Fruit fly (Drosophila melanogaster): ENCODE data around the gene JhI-21.

The JhI-21 gene

DNA sequence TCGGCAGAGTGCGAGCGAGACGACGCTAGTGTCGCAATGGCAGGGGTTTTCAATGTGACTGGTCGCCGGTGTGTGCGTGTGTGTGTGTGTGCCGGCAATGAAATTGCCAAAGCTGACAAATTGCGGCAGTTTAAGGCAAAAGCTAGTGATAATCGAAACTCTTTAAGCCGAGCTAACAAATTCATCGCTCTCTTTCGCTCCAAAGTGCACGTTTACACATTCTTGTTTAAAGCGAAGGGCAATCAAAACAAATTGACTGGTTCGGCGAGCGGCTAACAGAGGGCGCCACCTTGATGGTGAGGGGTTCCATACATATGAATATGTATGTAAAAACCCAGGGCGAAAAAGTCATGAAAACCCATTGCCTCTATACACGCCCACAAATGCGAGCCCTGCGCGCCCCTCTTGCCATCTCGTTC is 52.0 kb downstream of the JhI-21 start:
- TF ChIP-seq cg (GFP tag; optimal IDR thresholded peaks at IDR 0.05) = peak; percentile 94
- TF ChIP-seq CTCF (GFP tag; optimal IDR thresholded peaks at IDR 0.05) = peak; percentile 96
- no peak for TF ChIP-seq abd-A (tag; optimal IDR thresholded peaks at IDR 0.05)
- TF ChIP-seq al (GFP tag; IDR thresholded peaks at IDR 0.05) = no peak
- no peak for TF ChIP-seq CG11504 (tag; optimal IDR thresholded peaks at IDR 0.05)
- TF ChIP-seq CG3163 (GFP tag; optimal IDR thresholded peaks at IDR 0.05) = peak; percentile 33
- TF ChIP-seq Nf-YC (tag; optimal IDR thresholded peaks at IDR 0.05) = peak; percentile 97
- TF ChIP-seq Lhr (GFP tag; optimal IDR thresholded peaks at IDR 0.05) = peak; percentile 57
- TF ChIP-seq hkb (optimal IDR thresholded peaks at IDR 0.05) = peak; percentile 46
- TF ChIP-seq hkb (GFP tag; IDR thresholded peaks at IDR 0.05) = no peak
- TF ChIP-seq scrt (GFP tag; optimal IDR thresholded peaks at IDR 0.05) = no peak
- TF ChIP-seq CG3838 (GFP tag; optimal IDR thresholded peaks at IDR 0.05) = no peak
- TF ChIP-seq CG17829 (tag; optimal IDR thresholded peaks at IDR 0.05) = peak; percentile 38
- TF ChIP-seq nmo (GFP tag; optimal IDR thresholded peaks at IDR 0.05) = peak; percentile 13
- peak; percentile 95 for TF ChIP-seq sd (tag; optimal IDR thresholded peaks at IDR 0.05)
- TF ChIP-seq CG8478 (optimal IDR thresholded peaks at IDR 0.05) = peak; percentile 62
- TF ChIP-seq CG11560 (tag; IDR thresholded peaks at IDR 0.05) = no peak
- TF ChIP-seq sima (GFP tag; optimal IDR thresholded peaks at IDR 0.05) = no peak
- TF ChIP-seq nerfin-1 (tag; optimal IDR thresholded peaks at IDR 0.05) = peak; percentile 67
- TF ChIP-seq Nf-YB (GFP tag; optimal IDR thresholded peaks at IDR 0.05) = peak; percentile 96
- TF ChIP-seq Ets65A (GFP tag) = peak; percentile 7
- TF ChIP-seq bbx (GFP tag; IDR thresholded peaks at IDR 0.05; ENCODE audit: partially characterized antibody) = no peak
- TF ChIP-seq Rfx (GFP tag; IDR thresholded peaks at IDR 0.05) = no peak
- no peak for TF ChIP-seq B-H1 (GFP tag; IDR thresholded peaks at IDR 0.05)
- peak; percentile 56 for TF ChIP-seq Abd-B (GFP tag; optimal IDR thresholded peaks at IDR 0.05)
- no peak for TF ChIP-seq lola (GFP tag; optimal IDR thresholded peaks at IDR 0.05)
- TF ChIP-seq insv (GFP tag; optimal IDR thresholded peaks at IDR 0.05) = peak in 1 of 2 experiments; percentile 48
- TF ChIP-seq Sin3A (optimal IDR thresholded peaks at IDR 0.05) = peak; percentile 25
- TF ChIP-seq CG6689 (GFP tag; IDR thresholded peaks at IDR 0.05) = no peak
- TF ChIP-seq CG18011 (GFP tag; optimal IDR thresholded peaks at IDR 0.05) = no peak
- peak; percentile 92 for TF ChIP-seq CG1832 (GFP tag; optimal IDR thresholded peaks at IDR 0.05)
- no peak for TF ChIP-seq ab (GFP tag; optimal IDR thresholded peaks at IDR 0.05)
- peak; percentile 48 for TF ChIP-seq jing (GFP tag; optimal IDR thresholded peaks at IDR 0.05)
- TF ChIP-seq sqz (GFP tag; optimal IDR thresholded peaks at IDR 0.05) = no peak
- peak; percentile 73 for TF ChIP-seq CG15479 (GFP tag; optimal IDR thresholded peaks at IDR 0.05)
- TF ChIP-seq Antp (GFP tag; optimal IDR thresholded peaks at IDR 0.05) = no peak

DNA sequence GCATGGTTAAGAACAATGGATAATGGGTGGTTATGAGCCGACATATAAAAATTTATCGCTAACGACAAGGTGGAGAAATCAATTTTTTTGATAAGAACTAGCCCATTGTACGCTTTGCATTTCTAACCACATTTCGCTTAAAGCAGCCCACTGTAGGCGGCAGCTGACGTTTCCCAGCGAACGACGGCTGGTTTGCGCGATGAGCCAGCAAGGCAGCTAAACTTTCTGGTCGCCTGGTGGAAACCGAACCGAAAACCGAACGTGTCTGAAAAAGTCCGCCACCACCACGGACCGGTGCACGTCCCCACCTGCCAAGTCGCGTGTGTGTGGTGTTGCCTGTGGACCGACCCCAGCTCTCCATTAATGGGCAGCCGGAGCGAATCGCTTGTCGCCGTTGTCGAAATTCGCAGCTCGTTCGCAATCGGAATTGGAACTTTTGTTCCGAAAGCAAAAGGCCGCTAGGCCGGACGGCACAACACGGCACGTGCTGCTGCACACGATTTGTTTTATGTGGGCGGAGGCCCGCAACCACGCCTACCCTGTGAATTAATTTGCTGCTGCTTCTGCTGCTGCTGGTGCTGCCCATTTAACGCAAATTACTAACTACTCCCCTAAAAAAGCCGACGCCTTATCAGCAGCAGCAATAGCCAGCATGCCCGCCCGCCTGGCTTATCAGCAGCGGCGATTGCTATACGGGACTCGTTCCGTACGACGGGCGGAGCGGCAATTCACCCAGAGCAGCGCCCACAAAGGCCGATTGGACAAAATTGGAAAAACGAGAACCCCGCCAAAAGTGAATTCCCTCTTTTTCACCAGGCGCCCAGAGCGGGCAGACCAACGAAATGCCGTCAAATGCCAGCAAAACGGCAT is 52.7 kb downstream of the JhI-21 start:
- no peak for TF ChIP-seq psq (GFP tag; optimal IDR thresholded peaks at IDR 0.05)
- no peak for TF ChIP-seq ttk (GFP tag; IDR thresholded peaks at IDR 0.05)
- TF ChIP-seq vvl (GFP tag; IDR thresholded peaks at IDR 0.05) = no peak
- peak; percentile 97 for TF ChIP-seq CG10431 (GFP tag; optimal IDR thresholded peaks at IDR 0.05)
- no peak for TF ChIP-seq CG14860 (GFP tag; IDR thresholded peaks at IDR 0.05; ENCODE audit: partially characterized antibody)
- no peak for TF ChIP-seq CG11456 (GFP tag; IDR thresholded peaks at IDR 0.05)
- TF ChIP-seq CG14441 (GFP tag; IDR thresholded peaks at IDR 0.05) = no peak
- TF ChIP-seq cwo (GFP tag; optimal IDR thresholded peaks at IDR 0.05) = peak; percentile 100
- TF ChIP-seq Fer3 (tag; optimal IDR thresholded peaks at IDR 0.05) = peak; percentile 43
- TF ChIP-seq CG15479 (GFP tag; optimal IDR thresholded peaks at IDR 0.05) = peak; percentile 93
- TF ChIP-seq Usf (GFP tag; optimal IDR thresholded peaks at IDR 0.05) = no peak
- no peak for TF ChIP-seq tio (GFP tag; optimal IDR thresholded peaks at IDR 0.05)
- no peak for TF ChIP-seq Dip2 (GFP tag; IDR thresholded peaks at IDR 0.05)
- TF ChIP-seq esg (GFP tag; conservative IDR thresholded peaks at IDR 0.05) = no peak
- TF ChIP-seq H2.0 (GFP tag; IDR thresholded peaks at IDR 0.05) = no peak
- TF ChIP-seq aop (GFP tag; IDR thresholded peaks at IDR 0.05) = no peak
- TF ChIP-seq shn (GFP tag; optimal IDR thresholded peaks at IDR 0.05) = no peak
- peak; percentile 22 for TF ChIP-seq CG1602 (GFP tag; optimal IDR thresholded peaks at IDR 0.05)
